Worm (Caenorhabditis elegans): ENCODE measurements around the gene amt-4.

DNA sequence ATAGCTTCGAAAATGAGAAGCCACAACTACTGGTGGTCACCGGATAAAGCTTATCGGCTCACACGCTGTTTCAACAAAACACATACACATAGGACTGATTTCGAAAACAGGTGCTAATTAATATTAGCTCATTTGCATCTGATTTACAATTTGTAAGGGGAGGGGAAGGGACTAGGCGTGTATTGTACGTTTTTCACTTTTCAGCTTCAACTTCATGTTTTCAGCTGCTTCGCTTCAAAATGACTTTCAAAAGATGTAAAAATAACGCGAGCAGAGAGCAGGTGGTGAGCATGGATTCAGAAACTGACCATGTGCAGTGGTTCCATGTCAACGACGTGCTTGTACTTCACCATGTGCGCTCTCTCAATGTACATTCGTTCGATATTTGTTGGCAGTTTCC lies 35.9 kb downstream of the amt-4 start:
- TF ChIP-seq nhr-28 (tag; optimal IDR thresholded peaks at IDR 0.05) = no peak
- no peak for TF ChIP-seq pha-4 (tag; optimal IDR thresholded peaks at IDR 0.05)
- TF ChIP-seq nhr-76 (tag; optimal IDR thresholded peaks at IDR 0.05) = no peak

All from whole organism, L3 larva.